Fruit fly (Drosophila melanogaster) whole organism, embryonic: Measurements from ENCODE around the gene CG15160.

Experiments used
- CG10147 ChIP-seq: fragments of 200-800 bp; sonication (Bioruptor generic); optimal IDR thresholded peaks from 2 replicates; lab custom pipeline; 2019; ENCODE audit warnings: missing biosample characterization, mild to moderate bottlenecking, missing genetic modification characterization, moderate library complexity
- CG10209 ChIP-seq: fragments of 200-800 bp; sonication (Bioruptor generic); optimal IDR thresholded peaks from 3 replicates; lab custom pipeline; 2017; ENCODE audit warnings: missing biosample characterization, mild to moderate bottlenecking, missing genetic modification characterization, missing genetic modification reagents
- CG10274 ChIP-seq: fragments of 200-800 bp; sonication (Bioruptor generic); optimal IDR thresholded peaks from 3 replicates; lab custom pipeline; 2017; ENCODE audit warnings: missing biosample characterization, mild to moderate bottlenecking, missing genetic modification characterization
- CG10321 ChIP-seq: fragments of 200-800 bp; sonication (Bioruptor generic); IDR thresholded peaks from 2 replicates; pipeline ENCODE4 v1.3.6; 2022; ENCODE audit warnings: missing biosample characterization, missing genetic modification characterization
- CG10543 ChIP-seq: fragments of 200-800 bp; sonication (Bioruptor generic); optimal IDR thresholded peaks from 3 replicates; lab custom pipeline; 2017; ENCODE audit warnings: missing biosample characterization, mild to moderate bottlenecking, missing genetic modification characterization, moderate library complexity
- CG11456 ChIP-seq: fragments of 200-800 bp; sonication (Bioruptor generic); IDR thresholded peaks from 3 replicates; pipeline ENCODE4 v1.3.6; 2022; ENCODE audit warnings: missing biosample characterization, missing genetic modification characterization
- CG11695 ChIP-seq: fragments of 200-800 bp; sonication (Bioruptor generic); IDR thresholded peaks from 3 replicates; pipeline ENCODE4 v1.3.6; 2022; ENCODE audit warnings: missing biosample characterization, missing genetic modification characterization
- CG12071 ChIP-seq: fragments of 200-800 bp; sonication (Bioruptor generic); optimal IDR thresholded peaks from 3 replicates; lab custom pipeline; 2018; ENCODE audit warnings: missing biosample characterization, mild to moderate bottlenecking, missing genetic modification characterization
- CG12104 ChIP-seq: fragments of 200-800 bp; sonication (Bioruptor generic); optimal IDR thresholded peaks from 3 replicates; lab custom pipeline; 2016; ENCODE audit warnings: missing biosample characterization, missing genetic modification characterization
- CG12391 ChIP-seq: fragments of 200-800 bp; sonication (Bioruptor generic); optimal IDR thresholded peaks from 3 replicates; lab custom pipeline; 2018; ENCODE audit warnings: missing biosample characterization, mild to moderate bottlenecking, missing genetic modification characterization, moderate library complexity
- CG13296 ChIP-seq: fragments of 200-800 bp; sonication (Bioruptor generic); optimal IDR thresholded peaks from 3 replicates; lab custom pipeline; 2018; ENCODE audit warnings: missing biosample characterization, mild to moderate bottlenecking, missing genetic modification characterization
- CG15073 ChIP-seq: fragments of 200-800 bp; sonication (Bioruptor generic); optimal IDR thresholded peaks from 2 replicates; lab custom pipeline; 2016; ENCODE audit warnings: missing biosample characterization, missing genetic modification characterization
- CG1603 ChIP-seq: fragments of 200-800 bp; sonication (Bioruptor generic); optimal IDR thresholded peaks from 2 replicates; lab custom pipeline; 2019; ENCODE audit warnings: missing biosample characterization, mild to moderate bottlenecking, missing genetic modification characterization, moderate library complexity
- CG16813 ChIP-seq: fragments of 200-800 bp; sonication (Bioruptor generic); IDR thresholded peaks from 3 replicates; pipeline ENCODE4 v1.3.6; 2022; ENCODE audit warnings: missing biosample characterization, missing genetic modification characterization; ENCODE audit not compliant: partially characterized antibody
- CG16815 ChIP-seq: fragments of 200-800 bp; sonication (Bioruptor generic); optimal IDR thresholded peaks from 3 replicates; lab custom pipeline; 2017; ENCODE audit warnings: missing biosample characterization, mild to moderate bottlenecking, missing genetic modification characterization
- CG17568 ChIP-seq: fragments of 200-800 bp; sonication (Bioruptor generic); optimal IDR thresholded peaks from 2 replicates; lab custom pipeline; 2018; ENCODE audit warnings: missing biosample characterization, mild to moderate bottlenecking, missing genetic modification characterization, moderate library complexity
- CG17829 ChIP-seq: fragments of 200-800 bp; optimal IDR thresholded peaks from 2 replicates; lab custom pipeline; 2019; ENCODE audit warnings: missing biosample characterization, mild to moderate bottlenecking, missing genetic modification characterization, moderate library complexity
- CG1832 ChIP-seq: fragments of 200-800 bp; sonication (Bioruptor generic); optimal IDR thresholded peaks from 2 replicates; lab custom pipeline; 2017; ENCODE audit warnings: missing biosample characterization, mild to moderate bottlenecking, missing genetic modification characterization, inconsistent platforms
- CG2202 ChIP-seq: fragments of 200-800 bp; sonication (Bioruptor generic); optimal IDR thresholded peaks from 2 replicates; lab custom pipeline; 2018; ENCODE audit warnings: missing biosample characterization, mild to moderate bottlenecking, missing genetic modification characterization
- CG2678 ChIP-seq: fragments of 200-800 bp; sonication (Bioruptor generic); optimal IDR thresholded peaks from 3 replicates; lab custom pipeline; 2019; ENCODE audit warnings: missing biosample characterization, mild to moderate bottlenecking, missing genetic modification characterization, moderate library complexity
- CG2889 ChIP-seq: fragments of 200-800 bp; sonication (Bioruptor generic); IDR thresholded peaks from 3 replicates; pipeline ENCODE4 v1.3.6; 2022; ENCODE audit warnings: missing biosample characterization, missing genetic modification characterization
- CG34376 ChIP-seq: fragments of 200-800 bp; sonication (Bioruptor generic); optimal IDR thresholded peaks from 2 replicates; lab custom pipeline; 2018; ENCODE audit warnings: missing biosample characterization, mild to moderate bottlenecking, missing genetic modification characterization
- CG4282 ChIP-seq: fragments of 200-800 bp; sonication (Bioruptor generic); optimal IDR thresholded peaks from 2 replicates; lab custom pipeline; 2016; ENCODE audit warnings: missing biosample characterization, missing genetic modification characterization
- CG7745 ChIP-seq: fragments of 200-800 bp; sonication (Bioruptor generic); optimal IDR thresholded peaks from 2 replicates; lab custom pipeline; 2018; ENCODE audit warnings: missing biosample characterization, mild to moderate bottlenecking, missing genetic modification characterization, moderate library complexity
- CG9932 ChIP-seq: fragments of 200-800 bp; sonication (Bioruptor generic); IDR thresholded peaks from 2 replicates; pipeline ENCODE4 v1.3.6; 2022; ENCODE audit warnings: missing biosample characterization, missing genetic modification characterization
- Fer1 ChIP-seq: fragments of 200-800 bp; sonication (Bioruptor generic); optimal IDR thresholded peaks from 2 replicates; lab custom pipeline; 2017; ENCODE audit warnings: missing biosample characterization, mild to moderate bottlenecking, missing genetic modification characterization
- GATAe ChIP-seq: fragments of 200-800 bp; sonication (Bioruptor generic); conservative IDR thresholded peaks from 2 replicates; pipeline ENCODE4 v1.3.6; 2022; ENCODE audit warnings: missing biosample characterization, missing genetic modification characterization
- HLH54F ChIP-seq: fragments of 200-800 bp; sonication (Bioruptor generic); optimal IDR thresholded peaks from 3 replicates; lab custom pipeline; 2016; ENCODE audit warnings: missing biosample characterization, missing genetic modification characterization
- HLHmδ ChIP-seq: fragments of 200-800 bp; sonication (Bioruptor generic); optimal IDR thresholded peaks from 2 replicates; lab custom pipeline; 2018; ENCODE audit warnings: missing biosample characterization, mild to moderate bottlenecking, missing genetic modification characterization, moderate library complexity
- Hand ChIP-seq: fragments of 200-800 bp; sonication (Bioruptor generic); optimal IDR thresholded peaks from 2 replicates; lab custom pipeline; 2017; ENCODE audit warnings: mild to moderate bottlenecking, missing biosample characterization, missing genetic modification reagents, missing genetic modification characterization
- Hey ChIP-seq: fragments of 200-800 bp; sonication (Bioruptor generic); optimal IDR thresholded peaks from 3 replicates; lab custom pipeline; 2018; ENCODE audit warnings: missing biosample characterization, mild to moderate bottlenecking, missing genetic modification characterization
- MBD-R2 ChIP-seq: fragments of 200-800 bp; sonication (Bioruptor generic); IDR thresholded peaks from 2 replicates; pipeline ENCODE4 v1.3.6; 2022; ENCODE audit warnings: missing biosample characterization, missing genetic modification characterization
- NC2β ChIP-seq: fragments of 200-800 bp; sonication (Bioruptor generic); optimal IDR thresholded peaks from 2 replicates; lab custom pipeline; 2016; ENCODE audit warnings: missing biosample characterization, missing genetic modification characterization
- Rx ChIP-seq: fragments of 200-800 bp; sonication (Bioruptor generic); IDR thresholded peaks from 2 replicates; pipeline ENCODE4 v1.3.6; 2022; ENCODE audit warnings: missing biosample characterization, missing genetic modification characterization
- Sox102F ChIP-seq: fragments of 200-800 bp; sonication (Bioruptor generic); optimal IDR thresholded peaks from 2 replicates; lab custom pipeline; 2018; ENCODE audit warnings: missing biosample characterization, mild to moderate bottlenecking, missing genetic modification characterization, moderate library complexity
- Vsx1 ChIP-seq: fragments of 200-800 bp; sonication (Bioruptor generic); optimal IDR thresholded peaks from 2 replicates; lab custom pipeline; 2017; ENCODE audit warnings: missing biosample characterization, mild to moderate bottlenecking, missing genetic modification characterization, missing genetic modification reagents
- ap ChIP-seq: fragments of 200-800 bp; sonication (Bioruptor generic); IDR thresholded peaks from 2 replicates; pipeline ENCODE4 v1.3.6; 2022; ENCODE audit warnings: missing biosample characterization, missing genetic modification characterization
- ara ChIP-seq: fragments of 200-800 bp; sonication (Bioruptor generic); IDR thresholded peaks from 2 replicates; pipeline ENCODE4 v1.3.6; 2022; ENCODE audit warnings: missing biosample characterization, missing genetic modification characterization
- crol ChIP-seq: fragments of 200-800 bp; sonication (Bioruptor generic); IDR thresholded peaks from 2 replicates; pipeline ENCODE4 v1.3.6; 2022; ENCODE audit warnings: missing biosample characterization, missing genetic modification characterization
- ems ChIP-seq: fragments of 200-800 bp; sonication (Bioruptor generic); optimal IDR thresholded peaks from 3 replicates; lab custom pipeline; 2016; ENCODE audit warnings: missing biosample characterization, missing genetic modification characterization
- exex ChIP-seq: fragments of 200-800 bp; sonication (Bioruptor generic); optimal IDR thresholded peaks from 4 replicates; lab custom pipeline; 2018; ENCODE audit warnings: missing biosample characterization, mild to moderate bottlenecking, missing genetic modification characterization, moderate library complexity
- gt ChIP-seq: fragments of 200-800 bp; sonication (Bioruptor generic); IDR thresholded peaks from 2 replicates; pipeline ENCODE4 v1.3.6; 2022; ENCODE audit warnings: missing biosample characterization, missing genetic modification characterization
- jing ChIP-seq: fragments of 200-800 bp; sonication (Bioruptor generic); optimal IDR thresholded peaks from 2 replicates; lab custom pipeline; 2018; ENCODE audit warnings: missing biosample characterization, mild to moderate bottlenecking, missing genetic modification characterization
- ken ChIP-seq: fragments of 200-800 bp; sonication (Bioruptor generic); IDR thresholded peaks from 3 replicates; pipeline ENCODE4 v1.3.6; 2022; ENCODE audit warnings: missing biosample characterization, missing genetic modification characterization
- lmd ChIP-seq: fragments of 200-800 bp; sonication (Bioruptor generic); IDR thresholded peaks from 2 replicates; pipeline ENCODE4 v1.3.6; 2022; ENCODE audit warnings: missing biosample characterization, missing genetic modification characterization
- luna ChIP-seq: fragments of 200-800 bp; sonication (Bioruptor generic); optimal IDR thresholded peaks from 2 replicates; lab custom pipeline; 2016; ENCODE audit warnings: missing biosample characterization, missing genetic modification characterization
- mirr ChIP-seq: fragments of 200-800 bp; sonication (Bioruptor generic); optimal IDR thresholded peaks from 3 replicates; lab custom pipeline; 2018; ENCODE audit warnings: missing biosample characterization, mild to moderate bottlenecking, missing genetic modification characterization
- nerfin-1 ChIP-seq: fragments of 200-800 bp; sonication (Bioruptor generic); optimal IDR thresholded peaks from 3 replicates; lab custom pipeline; 2019; ENCODE audit warnings: missing biosample characterization, mild to moderate bottlenecking, missing genetic modification characterization, moderate library complexity
- p53 ChIP-seq: fragments of 200-800 bp; sonication (Bioruptor generic); optimal IDR thresholded peaks from 2 replicates; lab custom pipeline; 2016; ENCODE audit warnings: missing biosample characterization, missing genetic modification characterization
- pita ChIP-seq: fragments of 200-800 bp; sonication (Bioruptor generic); optimal IDR thresholded peaks from 2 replicates; lab custom pipeline; 2017; ENCODE audit warnings: missing biosample characterization, mild to moderate bottlenecking, missing genetic modification characterization
- sd ChIP-seq: fragments of 200-800 bp; sonication (Bioruptor generic); optimal IDR thresholded peaks from 3 replicates; lab custom pipeline; 2018; ENCODE audit warnings: missing biosample characterization, mild to moderate bottlenecking, missing genetic modification characterization, moderate library complexity
- sug ChIP-seq: fragments of 200-800 bp; optimal IDR thresholded peaks from 2 replicates; lab custom pipeline; 2019; ENCODE audit warnings: missing biosample characterization, mild to moderate bottlenecking, missing genetic modification characterization, moderate library complexity

The CG15160 gene

DNA sequence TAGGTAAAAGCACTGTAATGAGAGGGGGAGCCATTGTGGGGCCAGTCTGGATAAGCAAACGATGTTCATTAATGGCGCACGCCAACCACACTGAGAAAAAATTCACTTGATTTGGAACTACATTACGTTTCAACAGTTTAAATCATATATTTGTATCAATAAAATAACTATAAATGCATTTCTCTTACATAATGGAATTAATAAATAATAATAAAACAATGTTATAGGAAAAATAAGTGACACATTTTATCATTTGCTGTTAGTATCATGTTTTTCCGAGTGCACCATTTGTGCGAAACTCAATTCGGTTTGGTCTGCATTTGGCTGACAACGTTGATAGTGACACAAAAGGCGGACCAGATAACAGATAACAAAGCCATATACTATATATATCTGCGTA is 41.9 kb upstream of the CG15160 start (continued):
- no peak for TF ChIP-seq MBD-R2 (GFP tag; lab: Robert Waterston, UW)
- TF ChIP-seq Sox102F (GFP tag; lab: Kevin White, UChicago), result peak; percentile 55
- TF ChIP-seq CG4282 (GFP tag; lab: Kevin White, UChicago), result no peak
- no peak for TF ChIP-seq CG1603
- no peak for TF ChIP-seq p53 (GFP tag; lab: Kevin White, UChicago)
- TF ChIP-seq CG12391 (tag; lab: Kevin White, UChicago), result no peak
- TF ChIP-seq Hand (GFP tag; lab: Kevin White, UChicago), result peak; percentile 33
- peak; percentile 7 for TF ChIP-seq CG10209 (GFP tag; lab: Kevin White, UChicago)
- no peak for TF ChIP-seq jing (GFP tag; lab: Kevin White, UChicago)
- no peak for TF ChIP-seq CG12104 (GFP tag; lab: Kevin White, UChicago)
- TF ChIP-seq gt, result no peak
- TF ChIP-seq CG2202 (tag; lab: Kevin White, UChicago), result no peak
- peak; percentile 21 for TF ChIP-seq CG10147 (GFP tag; lab: Kevin White, UChicago)
- peak; percentile 31; the same call in 1 of the 2 replicates for TF ChIP-seq lmd (GFP tag; lab: Robert Waterston, UW)
- no peak for TF ChIP-seq pita (GFP tag; lab: Kevin White, UChicago)
- no peak for TF ChIP-seq CG16813 (GFP tag; lab: Robert Waterston, UW)
- no peak for TF ChIP-seq luna (GFP tag; lab: Kevin White, UChicago)
- TF ChIP-seq CG10321, result no peak
- TF ChIP-seq CG11456 (GFP tag; lab: Robert Waterston, UW), result no peak
- TF ChIP-seq ken (GFP tag; lab: Robert Waterston, UW), result no peak
- no peak for TF ChIP-seq CG16815
- TF ChIP-seq ems (GFP tag; lab: Kevin White, UChicago), result no peak
- no peak for TF ChIP-seq ara (GFP tag; lab: Robert Waterston, UW)
- no peak for TF ChIP-seq CG7745 (tag; lab: Kevin White, UChicago)
- TF ChIP-seq nerfin-1 (tag; lab: Kevin White, UChicago), result no peak
- TF ChIP-seq ap, result no peak
- no peak for TF ChIP-seq HLHmδ (GFP tag; lab: Kevin White, UChicago)
- TF ChIP-seq CG17829 (tag; lab: Kevin White, UChicago), result no peak
- TF ChIP-seq CG2889, result no peak
- no peak for TF ChIP-seq CG9932 (GFP tag; lab: Robert Waterston, UW)
- TF ChIP-seq NC2β, result no peak
- no peak for TF ChIP-seq Rx (GFP tag; lab: Robert Waterston, UW)
- TF ChIP-seq CG15073, result no peak
- TF ChIP-seq CG10543 (GFP tag; lab: Kevin White, UChicago), result no peak
- no peak for TF ChIP-seq CG1832 (GFP tag; lab: Kevin White, UChicago)
- TF ChIP-seq, all 482 proteins: peak for 83

DNA sequence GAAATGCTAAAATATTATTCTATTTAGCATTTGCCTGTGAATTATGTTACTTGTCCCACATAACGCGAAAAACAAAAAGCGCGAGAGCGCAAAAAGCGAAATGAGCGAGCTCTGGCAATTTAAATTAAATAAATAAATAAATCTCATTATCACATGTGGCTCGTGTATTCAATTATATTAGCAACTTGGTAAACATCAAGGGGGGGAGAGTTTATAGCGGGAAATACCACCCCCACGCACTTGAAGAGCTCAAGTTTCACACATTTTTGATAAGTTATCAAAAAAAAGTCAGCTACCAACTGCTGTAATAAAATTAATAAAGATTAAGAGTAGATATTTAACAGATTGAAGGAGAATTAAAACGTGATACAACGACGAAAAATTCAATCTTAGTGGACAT is 41.2 kb upstream of the CG15160 start:
- TF ChIP-seq sug (tag; lab: Kevin White, UChicago), result peak; percentile 94
- peak; percentile 44 for TF ChIP-seq CG13296 (GFP tag; lab: Kevin White, UChicago)
- no peak for TF ChIP-seq CG10274
- peak; percentile 85 for TF ChIP-seq exex
- TF ChIP-seq Vsx1 (GFP tag; lab: Kevin White, UChicago), result peak; percentile 33
- TF ChIP-seq CG17568 (GFP tag; lab: Kevin White, UChicago), result peak; percentile 5
- TF ChIP-seq Fer1, result peak; percentile 39
- peak; percentile 51 for TF ChIP-seq CG2678 (tag; lab: Kevin White, UChicago)
- peak; percentile 42 for TF ChIP-seq CG34376 (GFP tag; lab: Kevin White, UChicago)
- TF ChIP-seq CG11695, result 0 out of 3 replicates have a peak, but pooled peaks have one; percentile 23
- TF ChIP-seq sd (tag; lab: Kevin White, UChicago), result peak; percentile 33
- TF ChIP-seq Hey (tag; lab: Kevin White, UChicago), result peak; percentile 28
- TF ChIP-seq GATAe, result peak; percentile 27; the same call in 1 of the 2 replicates
- TF ChIP-seq HLH54F (GFP tag; lab: Kevin White, UChicago), result no peak
- TF ChIP-seq crol (GFP tag; lab: Robert Waterston, UW), result peak; percentile 16; the same call in 1 of the 2 replicates
- no peak for TF ChIP-seq CG12071 (GFP tag; lab: Kevin White, UChicago)
- TF ChIP-seq mirr (GFP tag; lab: Kevin White, UChicago), result peak; percentile 74
